Worm (Caenorhabditis elegans) whole organism, late embryonic: ENCODE data around the gene rab-33.

ENCODE experiments used
- elt-2 ChIP-seq: sonication (generic microtip); optimal IDR thresholded peaks from 2 replicates; lab custom pipeline; 2016; ENCODE audit warnings: missing genetic modification reagents, missing genetic modification characterization, missing compliant biosample characterization
- fkh-10 ChIP-seq: fragments of 150-350 bp; optimal IDR thresholded peaks from 2 replicates; lab custom pipeline; 2014; ENCODE audit warnings: missing biosample characterization, missing genetic modification reagents, missing genetic modification characterization
- gmeb-2 ChIP-seq: sonication (generic microtip); optimal IDR thresholded peaks from 2 replicates; lab custom pipeline; 2016; ENCODE audit warnings: missing genetic modification characterization, inconsistent platforms, missing compliant biosample characterization
- sox-2 ChIP-seq: fragments of 200-800 bp; sonication (Bioruptor generic); IDR thresholded peaks from 2 replicates; pipeline ENCODE4 v1.3.6; 2022; ENCODE audit warnings: missing genetic modification reagents, missing genetic modification characterization, missing compliant biosample characterization
- tbx-2 ChIP-seq: sonication (generic microtip); optimal IDR thresholded peaks from 2 replicates; lab custom pipeline; 2016; ENCODE audit warnings: missing genetic modification characterization, missing compliant biosample characterization
- unc-42 ChIP-seq: sonication (generic microtip); optimal IDR thresholded peaks from 2 replicates; lab custom pipeline; 2016; ENCODE audit warnings: missing genotype, missing genetic modification characterization, missing compliant biosample characterization
- ztf-16 ChIP-seq: sonication (generic microtip); optimal IDR thresholded peaks from 2 replicates; lab custom pipeline; 2017; ENCODE audit warnings: missing genetic modification characterization, missing compliant biosample characterization

ce11 chrIII:10474945-10475344 is 28.7 kb downstream of the rab-33 start, which contains the start of gene D2045.9:
- TF ChIP-seq tbx-2 (tag; lab: Kevin White, UChicago) (no peak), unc-42 (tag; lab: Kevin White, UChicago) (no peak), gmeb-2 (tag; lab: Kevin White, UChicago) (no peak), sox-2 (no peak), ztf-16 (tag; lab: Kevin White, UChicago) (no peak), elt-2 (tag; lab: Kevin White, UChicago) (no peak), fkh-10 (no peak)
